Fruit fly (Drosophila melanogaster): ENCODE measurements around the gene Aven.

DNA sequence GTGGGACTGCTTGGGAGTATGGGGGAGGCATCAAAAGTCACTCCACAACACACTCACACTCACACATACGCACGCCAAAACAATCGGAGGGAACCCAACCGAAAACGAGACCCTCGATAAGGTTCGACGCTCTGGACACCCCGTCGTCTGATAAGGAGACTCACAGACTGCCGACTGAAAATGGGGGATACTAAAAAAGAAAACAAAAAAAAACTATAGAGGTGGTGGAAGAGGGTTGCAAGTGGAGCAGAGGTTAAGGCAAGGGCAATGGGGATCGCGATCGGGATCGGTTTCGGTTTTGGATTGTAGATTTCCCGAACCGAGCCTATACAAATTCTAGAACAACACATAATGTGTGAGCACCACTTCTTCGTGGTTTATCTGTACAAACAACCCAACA is 39.3 kb upstream of the Aven start:
- TF ChIP-seq EcR (GFP tag; optimal IDR thresholded peaks at IDR 0.05) (no peak), CG8478 (optimal IDR thresholded peaks at IDR 0.05) (no peak), psq (optimal IDR thresholded peaks at IDR 0.05) (no peak), usp (GFP tag; optimal IDR thresholded peaks at IDR 0.05) (no peak), Dll (optimal IDR thresholded peaks at IDR 0.05) (no peak), pan (optimal IDR thresholded peaks at IDR 0.05) (no peak)

All from whole organism.